Worm (Caenorhabditis elegans) whole organism, early embryonic: Measurements from ENCODE around the gene C25A8.1.

ENCODE experiments used
- B0310.2 ChIP-seq: sonication (generic microtip); optimal IDR thresholded peaks from 2 replicates; lab custom pipeline; 2016; ENCODE audit warnings: mild to moderate bottlenecking, missing genetic modification characterization, missing compliant biosample characterization
- ets-7 ChIP-seq: sonication (generic microtip); optimal IDR thresholded peaks from 2 replicates; lab custom pipeline; 2016; ENCODE audit warnings: missing genotype, missing genetic modification characterization, missing compliant biosample characterization
- hnd-1 ChIP-seq: sonication (generic microtip); optimal IDR thresholded peaks from 2 replicates; lab custom pipeline; 2016; ENCODE audit warnings: missing genetic modification characterization, missing compliant biosample characterization

DNA sequence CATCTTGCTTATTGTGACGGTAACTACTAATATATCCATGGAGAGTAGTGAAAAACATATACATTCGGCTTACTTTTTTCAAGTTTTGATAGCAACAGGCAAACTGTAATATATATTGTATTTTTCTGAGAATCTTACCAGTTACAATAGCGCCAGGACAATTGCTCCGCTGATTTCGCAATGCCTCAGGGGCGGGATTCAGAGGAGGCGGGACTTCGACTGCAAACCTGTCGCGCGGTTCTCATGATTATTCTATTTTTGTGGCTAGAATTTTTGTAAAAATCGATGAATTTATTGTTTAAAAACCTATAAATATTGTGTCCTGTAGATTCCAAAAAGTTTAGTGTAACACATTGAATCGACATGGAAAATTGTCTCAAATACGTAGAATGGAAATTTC, 20.1 kb downstream of the C25A8.1 start:
- TF ChIP-seq ets-7: no peak
- no peak for TF ChIP-seq B0310.2 (tag; lab: Kevin White, UChicago)
- TF ChIP-seq hnd-1: no peak
